Worm (Caenorhabditis elegans) whole organism, young adult: Measurements from ENCODE around the gene F38G1.3.

Source experiments
- B0336.3 ChIP-seq: fragments of 200-800 bp; sonication (Bioruptor generic); IDR thresholded peaks from 2 replicates; pipeline ENCODE4 v1.3.6; 2022; ENCODE audit warnings: missing genetic modification characterization, missing compliant biosample characterization
- C06A6.2 ChIP-seq: fragments of 200-800 bp; sonication (Bioruptor generic); conservative IDR thresholded peaks from 2 replicates; pipeline ENCODE4 v1.3.6; 2022; ENCODE audit warnings: missing genetic modification characterization, missing compliant biosample characterization
- D2030.7 ChIP-seq: fragments of 200-800 bp; sonication (Bioruptor generic); IDR thresholded peaks from 2 replicates; pipeline ENCODE4 v1.3.6; 2022; ENCODE audit warnings: missing genetic modification reagents, missing genetic modification characterization, missing compliant biosample characterization
- F23B12.7 ChIP-seq: sonication (generic microtip); optimal IDR thresholded peaks from 2 replicates; lab custom pipeline; 2017; ENCODE audit warnings: missing genetic modification characterization, mild to moderate bottlenecking, missing compliant biosample characterization, antibody characterized with exemption, moderate library complexity; ENCODE audit not compliant: insufficient read depth
- F33H1.4 ChIP-seq: fragments of 200-800 bp; sonication (Bioruptor generic); IDR thresholded peaks from 2 replicates; pipeline ENCODE4 v1.3.6; 2022; ENCODE audit warnings: missing genetic modification reagents, missing genetic modification characterization, missing compliant biosample characterization
- F37B4.10 ChIP-seq: fragments of 200-800 bp; sonication (Bioruptor generic); IDR thresholded peaks from 2 replicates; pipeline ENCODE4 v1.3.6; 2022; ENCODE audit warnings: missing genetic modification characterization, missing compliant biosample characterization
- F49E8.2 ChIP-seq: sonication (generic microtip); optimal IDR thresholded peaks from 3 replicates; lab custom pipeline; 2017; ENCODE audit warnings: missing genetic modification characterization, mild to moderate bottlenecking, missing compliant biosample characterization, antibody characterized with exemption, moderate library complexity; ENCODE audit not compliant: insufficient read depth
- F55B11.4 ChIP-seq: sonication (generic microtip); optimal IDR thresholded peaks from 2 replicates; lab custom pipeline; 2016; ENCODE audit warnings: missing compliant biosample characterization, missing genetic modification characterization, borderline replicate concordance; ENCODE audit not compliant: insufficient read depth
- K11D2.4 ChIP-seq: fragments of 200-800 bp; sonication (Bioruptor generic); IDR thresholded peaks from 2 replicates; pipeline ENCODE4 v1.3.6; 2022; ENCODE audit warnings: missing genetic modification reagents, missing genetic modification characterization, missing compliant biosample characterization
- T26A5.8 ChIP-seq: sonication (generic microtip); optimal IDR thresholded peaks from 2 replicates; lab custom pipeline; 2016; ENCODE audit warnings: missing genetic modification characterization, missing compliant biosample characterization
- Y79H2A.3 ChIP-seq: fragments of 200-800 bp; sonication (Bioruptor generic); conservative IDR thresholded peaks from 2 replicates; pipeline ENCODE4 v1.3.6; 2022; ENCODE audit warnings: missing genetic modification reagents, missing genetic modification characterization, missing compliant biosample characterization
- akir-1 ChIP-seq: fragments of 200-800 bp; sonication (Bioruptor generic); optimal IDR thresholded peaks from 2 replicates; lab custom pipeline; 2018; ENCODE audit warnings: mild to moderate bottlenecking, missing genetic modification characterization, moderate library complexity, missing compliant biosample characterization
- attf-3 ChIP-seq: fragments of 200-800 bp; sonication (Bioruptor generic); conservative IDR thresholded peaks from 2 replicates; pipeline ENCODE4 v1.3.6; 2022; ENCODE audit warnings: missing genetic modification reagents, missing genetic modification characterization, missing compliant biosample characterization
- bed-1 ChIP-seq: fragments of 200-800 bp; sonication (Bioruptor generic); IDR thresholded peaks from 2 replicates; pipeline ENCODE4 v1.3.6; 2022; ENCODE audit warnings: missing genetic modification reagents, missing genetic modification characterization, missing compliant biosample characterization
- ceh-79 ChIP-seq: sonication (generic microtip); optimal IDR thresholded peaks from 2 replicates; lab custom pipeline; 2017; ENCODE audit warnings: mild to moderate bottlenecking, missing genetic modification characterization, missing compliant biosample characterization
- die-1 ChIP-seq: sonication (generic microtip); optimal IDR thresholded peaks from 2 replicates; lab custom pipeline; 2016; ENCODE audit warnings: missing genotype, mild to moderate bottlenecking, missing genetic modification characterization, missing compliant biosample characterization
- dpff-1 ChIP-seq: sonication (generic microtip); optimal IDR thresholded peaks from 2 replicates; lab custom pipeline; 2017; ENCODE audit warnings: mild to moderate bottlenecking, missing genetic modification characterization, missing compliant biosample characterization
- egl-18 ChIP-seq: fragments of 200-800 bp; sonication (Bioruptor generic); IDR thresholded peaks from 2 replicates; pipeline ENCODE4 v1.3.6; 2022; ENCODE audit warnings: missing genetic modification reagents, missing genetic modification characterization, missing compliant biosample characterization
- ets-4 ChIP-seq: fragments of 200-800 bp; sonication (Bioruptor generic); optimal IDR thresholded peaks from 2 replicates; lab custom pipeline; 2018; ENCODE audit warnings: mild to moderate bottlenecking, missing genetic modification characterization, missing compliant biosample characterization
- gei-17 ChIP-seq: fragments of 200-800 bp; sonication (Bioruptor generic); optimal IDR thresholded peaks from 2 replicates; lab custom pipeline; 2018; ENCODE audit warnings: mild to moderate bottlenecking, missing genetic modification characterization, missing compliant biosample characterization
- him-1 ChIP-seq: sonication (generic microtip); optimal IDR thresholded peaks from 2 replicates; lab custom pipeline; 2016; ENCODE audit warnings: missing genotype, missing genetic modification reagents, missing genetic modification characterization, missing compliant biosample characterization
- hlh-26 ChIP-seq: fragments of 200-800 bp; sonication (Bioruptor generic); conservative IDR thresholded peaks from 2 replicates; pipeline ENCODE4 v1.3.6; 2022; ENCODE audit warnings: missing genetic modification reagents, missing genetic modification characterization, missing compliant biosample characterization
- hmg-1.2 ChIP-seq: fragments of 200-800 bp; sonication (Bioruptor generic); IDR thresholded peaks from 2 replicates; pipeline ENCODE4 v1.3.6; 2022; ENCODE audit warnings: missing genetic modification reagents, missing genetic modification characterization, missing compliant biosample characterization
- hmg-20 ChIP-seq: fragments of 200-800 bp; sonication (Bioruptor generic); IDR thresholded peaks from 2 replicates; pipeline ENCODE4 v1.3.6; 2022; ENCODE audit warnings: missing genetic modification reagents, missing genetic modification characterization, missing compliant biosample characterization
- hrde-1 ChIP-seq: sonication (generic microtip); optimal IDR thresholded peaks from 2 replicates; lab custom pipeline; 2016; ENCODE audit warnings: missing genetic modification characterization, mild to moderate bottlenecking, missing compliant biosample characterization, moderate library complexity, missing genotype, missing genetic modification reagents, borderline replicate concordance
- let-526 ChIP-seq: fragments of 200-800 bp; sonication (Bioruptor generic); IDR thresholded peaks from 2 replicates; pipeline ENCODE4 v1.3.6; 2022; ENCODE audit warnings: missing genetic modification reagents, missing genetic modification characterization, missing compliant biosample characterization
- lin-35 ChIP-seq, 3 experiments: fragments of 150-350 bp in 2 of 3; sonication (generic microtip) in 1 of 3; optimal IDR thresholded peaks; 2 replicates each; lab custom pipeline; 2014 to 2018; ENCODE audit warnings: missing biosample characterization in 3 of 3, missing genetic modification characterization in 3 of 3, missing genetic modification reagents in 3 of 3
- lin-40 ChIP-seq: sonication (generic microtip); optimal IDR thresholded peaks from 2 replicates; lab custom pipeline; 2016; ENCODE audit warnings: missing genetic modification characterization, mild to moderate bottlenecking, missing compliant biosample characterization, missing genotype, missing genetic modification reagents
- mcd-1 ChIP-seq: fragments of 200-800 bp; sonication (Bioruptor generic); IDR thresholded peaks from 2 replicates; pipeline ENCODE4 v1.3.6; 2022; ENCODE audit warnings: missing genetic modification reagents, missing genetic modification characterization, missing compliant biosample characterization
- mel-28 ChIP-seq: sonication (generic microtip); optimal IDR thresholded peaks from 2 replicates; lab custom pipeline; 2016; ENCODE audit warnings: borderline replicate concordance, mild to moderate bottlenecking, missing genetic modification characterization, missing compliant biosample characterization
- nfya-1 ChIP-seq: sonication (generic microtip); optimal IDR thresholded peaks from 2 replicates; lab custom pipeline; 2017; ENCODE audit warnings: antibody characterized with exemption, missing compliant biosample characterization, missing genetic modification characterization, borderline replicate concordance; ENCODE audit not compliant: insufficient read depth
- nfya-2 ChIP-seq: fragments of 200-800 bp; sonication (Bioruptor generic); IDR thresholded peaks from 2 replicates; pipeline ENCODE4 v1.3.6; 2022; ENCODE audit warnings: missing genetic modification reagents, missing genetic modification characterization, missing compliant biosample characterization
- nhr-90 ChIP-seq: sonication (generic microtip); optimal IDR thresholded peaks from 2 replicates; lab custom pipeline; 2016; ENCODE audit warnings: missing genotype, mild to moderate bottlenecking, missing genetic modification characterization, missing compliant biosample characterization
- pha-4 ChIP-seq: fragments of 150-350 bp; sonication (generic microtip); optimal IDR thresholded peaks from 2 replicates; lab custom pipeline; 2014; ENCODE audit warnings: missing biosample characterization, missing genetic modification reagents, missing genetic modification characterization
- sdz-38 ChIP-seq: sonication (generic microtip); optimal IDR thresholded peaks from 2 replicates; lab custom pipeline; 2016; ENCODE audit warnings: missing genotype, missing genetic modification characterization, missing compliant biosample characterization
- snpc-1.3 ChIP-seq: sonication (generic microtip); optimal IDR thresholded peaks from 2 replicates; lab custom pipeline; 2017; ENCODE audit warnings: missing genetic modification characterization, mild to moderate bottlenecking, missing compliant biosample characterization, antibody characterized with exemption, moderate library complexity, missing genotype, missing genetic modification reagents; ENCODE audit not compliant: insufficient read depth
- snpc-4 ChIP-seq, 5 experiments: fragments of 150-350 bp in 1 of 5; sonication (generic microtip) in 4 of 5; optimal IDR thresholded peaks; 2 replicates each; lab custom pipeline; 2014 to 2018; ENCODE audit warnings: missing genetic modification characterization in 5 of 5, missing biosample characterization in 3 of 5, antibody characterized with exemption in 2 of 5, mild to moderate bottlenecking in 2 of 5, missing compliant biosample characterization in 2 of 5, missing genotype in 2 of 5, moderate library complexity in 2 of 5, missing genetic modification reagents in 1 of 5
- tbp1 ChIP-seq: fragments of 200-800 bp; sonication (Bioruptor generic); optimal IDR thresholded peaks from 2 replicates; lab custom pipeline; 2018; ENCODE audit warnings: mild to moderate bottlenecking, missing genetic modification characterization, missing compliant biosample characterization
- zim-3 ChIP-seq: sonication (generic microtip); optimal IDR thresholded peaks from 2 replicates; lab custom pipeline; 2017; ENCODE audit warnings: mild to moderate bottlenecking, missing genetic modification characterization, moderate library complexity, missing compliant biosample characterization
- ztf-26 ChIP-seq: sonication (generic microtip); optimal IDR thresholded peaks from 2 replicates; lab custom pipeline; 2017; ENCODE audit warnings: missing genetic modification characterization, missing compliant biosample characterization
- ztf-3 ChIP-seq: fragments of 200-800 bp; sonication (Bioruptor generic); optimal IDR thresholded peaks from 2 replicates; lab custom pipeline; 2018; ENCODE audit warnings: mild to moderate bottlenecking, missing genetic modification characterization, missing compliant biosample characterization

F38G1.3 gene

ce11 chrX:492919-493318 is 16.6 kb downstream of the F38G1.3 start, which contains the start of gene B0310.1:
Gene B0310.1, plus strand, starts transcription at chrX:493228.
- TF ChIP-seq let-526 (no peak), bed-1 (GFP tag; lab: Robert Waterston, UW) (no peak), dpff-1 (tag; lab: Kevin White, UChicago) (no peak), B0336.3 (no peak), F49E8.2 (tag; lab: Kevin White, UChicago) (no peak), sdz-38 (no peak), hlh-26 (GFP tag; lab: Robert Waterston, UW) (no peak), him-1 (tag; lab: Kevin White, UChicago) (no peak), hmg-20 (no peak), F33H1.4 (GFP tag; lab: Robert Waterston, UW) (no peak), pha-4 (tag; lab: Kevin White, UChicago) (no peak), F55B11.4 (no peak), snpc-1.3 (tag; lab: Kevin White, UChicago) (no peak)

DNA sequence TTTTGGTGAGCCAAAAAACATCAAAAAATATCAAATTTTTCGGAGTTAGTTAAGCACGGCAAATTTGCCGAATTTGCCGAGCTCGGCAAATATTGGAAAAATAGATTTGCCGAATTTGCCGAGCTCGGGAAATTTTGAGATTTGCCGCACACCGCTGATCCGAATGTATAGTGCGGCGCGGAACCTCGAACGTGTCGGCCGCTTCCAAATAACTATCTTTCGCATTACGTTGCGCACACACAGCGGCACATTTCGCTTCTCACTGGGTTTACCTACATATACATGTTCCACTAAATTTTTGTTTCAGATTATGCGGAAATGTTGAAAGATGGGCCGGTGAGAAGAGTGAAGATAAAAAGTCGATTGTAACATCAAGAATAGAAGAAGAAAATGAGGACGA is 20.4 kb downstream of the F38G1.3 start:
- TF ChIP-seq ztf-3 (GFP tag; lab: Kevin White, UChicago) (no peak), ets-4 (no peak), hmg-1.2 (GFP tag; lab: Robert Waterston, UW) (peak; percentile 22; the same call in 1 of the 2 replicates), F23B12.7 (tag; lab: Kevin White, UChicago) (no peak), D2030.7 (GFP tag; lab: Robert Waterston, UW) (no peak), tbp1 (GFP tag; lab: Kevin White, UChicago) (no peak), snpc-4 (GFP tag; optimal IDR thresholded peaks at IDR 0.05; lab: Kevin White, UChicago) (no peak), snpc-4 (tag; optimal IDR thresholded peaks at IDR 0.05; lab: Kevin White, UChicago) (peak in 2 of 4 experiments; percentile 61 to 78)

ce11 chrX:498640-499039 is 22.3 kb downstream of the F38G1.3 start:
- no peak for TF ChIP-seq nfya-1 (tag; lab: Kevin White, UChicago)
- TF ChIP-seq hlh-26 (GFP tag; lab: Robert Waterston, UW), result no peak
- TF ChIP-seq zim-3, result no peak
- no peak for TF ChIP-seq akir-1 (GFP tag; lab: Kevin White, UChicago)
- no peak for TF ChIP-seq sdz-38
- no peak for TF ChIP-seq nhr-90 (tag; lab: Kevin White, UChicago)
- TF ChIP-seq ztf-26 (tag; lab: Kevin White, UChicago), result no peak
- no peak for TF ChIP-seq nfya-2
- no peak for TF ChIP-seq attf-3 (GFP tag; lab: Robert Waterston, UW)
- TF ChIP-seq, all 124 proteins: peak for 0

DNA sequence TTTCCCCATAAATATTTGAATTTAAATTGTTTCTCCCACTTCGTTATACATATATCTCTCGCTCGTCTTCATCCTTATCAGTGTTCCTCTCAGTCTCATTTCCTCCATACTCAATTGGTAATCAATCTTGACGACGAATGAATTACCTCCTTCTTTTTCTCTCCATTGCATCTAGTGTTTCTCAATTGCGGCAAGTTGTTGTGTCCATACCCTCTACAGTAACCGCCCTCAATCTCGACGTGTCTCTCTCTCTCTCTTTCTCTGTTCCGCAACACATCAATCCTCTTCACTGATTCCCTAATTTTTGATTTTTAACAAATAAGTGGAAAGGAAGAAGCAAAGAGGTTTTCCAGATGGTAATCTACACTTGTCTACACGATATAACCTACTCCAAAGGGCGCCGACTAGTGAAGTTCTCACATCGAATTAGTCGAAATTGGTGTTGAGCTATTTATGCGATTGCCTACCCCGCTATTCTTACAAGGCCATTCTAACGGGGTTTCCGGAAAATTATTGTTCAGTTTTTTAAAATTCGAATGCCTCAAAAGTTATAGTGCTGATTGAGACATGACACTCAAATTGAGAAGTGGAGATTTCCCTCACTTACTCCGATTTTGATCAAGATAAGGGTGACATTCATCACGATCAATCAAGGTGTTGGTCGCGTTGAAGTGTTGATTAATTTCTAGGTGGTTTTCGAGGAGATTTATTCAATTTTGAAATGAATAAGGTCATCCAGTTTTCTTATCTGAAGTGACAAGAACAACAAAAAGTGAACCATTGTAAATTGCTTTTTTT is 27.9 kb downstream of the F38G1.3 start:
- TF ChIP-seq hrde-1 (tag; lab: Kevin White, UChicago) (no peak), egl-18 (GFP tag; lab: Robert Waterston, UW) (no peak), hmg-1.2 (GFP tag; lab: Robert Waterston, UW) (no peak), ztf-26 (tag; lab: Kevin White, UChicago) (no peak), mel-28 (tag; lab: Kevin White, UChicago) (no peak), C06A6.2 (no peak), Y79H2A.3 (no peak), K11D2.4 (GFP tag; lab: Robert Waterston, UW) (no peak), ceh-79 (tag; lab: Kevin White, UChicago) (no peak), lin-35 (GFP tag; optimal IDR thresholded peaks at IDR 0.05; lab: Kevin White, UChicago) (no peak), F37B4.10 (GFP tag; lab: Robert Waterston, UW) (no peak), T26A5.8 (tag; lab: Kevin White, UChicago) (no peak), mcd-1 (GFP tag; lab: Robert Waterston, UW) (no peak), hlh-26 (GFP tag; lab: Robert Waterston, UW) (no peak), lin-40 (tag; lab: Kevin White, UChicago) (no peak), pha-4 (tag; lab: Kevin White, UChicago) (no peak), gei-17 (GFP tag; lab: Kevin White, UChicago) (no peak), die-1 (no peak)
